Fruit fly (Drosophila melanogaster) whole organism, adult: ENCODE data around the gene CG2816.

Experiments used
- CG11617 ChIP-seq: fragments of 200-800 bp; sonication (Bioruptor generic); optimal IDR thresholded peaks from 2 replicates; lab custom pipeline; 2017; ENCODE audit warnings: mild to moderate bottlenecking, missing biosample characterization, missing genetic modification reagents, missing genetic modification characterization
- CG12768 ChIP-seq: fragments of 200-800 bp; sonication (Bioruptor generic); optimal IDR thresholded peaks from 2 replicates; lab custom pipeline; 2017; ENCODE audit warnings: missing biosample characterization, missing genetic modification characterization, mild to moderate bottlenecking, moderate library complexity, missing genetic modification reagents
- CG14711 ChIP-seq: fragments of 200-800 bp; sonication (Bioruptor generic); optimal IDR thresholded peaks from 2 replicates; lab custom pipeline; 2018; ENCODE audit warnings: missing biosample characterization, mild to moderate bottlenecking, missing genetic modification characterization, moderate library complexity
- CG1620 ChIP-seq: fragments of 200-800 bp; sonication (Bioruptor generic); optimal IDR thresholded peaks from 2 replicates; lab custom pipeline; 2016; ENCODE audit warnings: missing biosample characterization, missing genetic modification characterization
- CG33017 ChIP-seq: fragments of 200-800 bp; sonication (Bioruptor generic); optimal IDR thresholded peaks from 2 replicates; lab custom pipeline; 2018; ENCODE audit warnings: missing biosample characterization, mild to moderate bottlenecking, missing genetic modification characterization, moderate library complexity
- CG5204 ChIP-seq: fragments of 200-800 bp; sonication (Bioruptor generic); optimal IDR thresholded peaks from 2 replicates; lab custom pipeline; 2016; ENCODE audit warnings: missing biosample characterization, missing genetic modification characterization
- CG7045 ChIP-seq: fragments of 200-800 bp; sonication (Bioruptor generic); optimal IDR thresholded peaks from 2 replicates; lab custom pipeline; 2017; ENCODE audit warnings: missing biosample characterization, mild to moderate bottlenecking, missing genetic modification characterization
- CG7101 ChIP-seq: fragments of 200-800 bp; sonication (Bioruptor generic); optimal IDR thresholded peaks from 2 replicates; lab custom pipeline; 2018; ENCODE audit warnings: missing biosample characterization, mild to moderate bottlenecking, missing genetic modification characterization, moderate library complexity
- Clk ChIP-seq: fragments of 200-800 bp; sonication (Bioruptor generic); optimal IDR thresholded peaks from 2 replicates; lab custom pipeline; 2017; ENCODE audit warnings: missing biosample characterization, missing genetic modification characterization
- Crg-1 ChIP-seq: fragments of 200-800 bp; sonication (Bioruptor generic); optimal IDR thresholded peaks from 2 replicates; lab custom pipeline; 2016; ENCODE audit warnings: missing biosample characterization, missing genetic modification characterization
- Hr96 ChIP-seq: fragments of 200-800 bp; sonication (Bioruptor generic); optimal IDR thresholded peaks from 2 replicates; lab custom pipeline; 2016; ENCODE audit warnings: missing biosample characterization, missing genetic modification characterization
- Mnt ChIP-seq: fragments of 200-800 bp; sonication (Bioruptor generic); optimal IDR thresholded peaks from 2 replicates; lab custom pipeline; 2016; ENCODE audit warnings: missing biosample characterization, mild to moderate bottlenecking, missing genetic modification characterization
- bab1 ChIP-seq: fragments of 200-800 bp; sonication (Bioruptor generic); optimal IDR thresholded peaks from 3 replicates; lab custom pipeline; 2019; ENCODE audit warnings: missing biosample characterization, mild to moderate bottlenecking, missing genetic modification characterization, moderate library complexity
- cic ChIP-seq: fragments of 200-800 bp; sonication (Bioruptor generic); optimal IDR thresholded peaks from 2 replicates; lab custom pipeline; 2017; ENCODE audit warnings: missing biosample characterization, mild to moderate bottlenecking, missing genetic modification characterization, moderate library complexity
- cnc ChIP-seq, 2 experiments: fragments of >200 bp; optimal IDR thresholded peaks; 2 replicates each; lab custom pipeline; 2017
- kay ChIP-seq: fragments of 200-800 bp; sonication (Bioruptor generic); peaks from one replicate; lab custom pipeline; 2016; ENCODE audit warnings: missing biosample characterization, missing genetic modification characterization, borderline replicate concordance
- ovo ChIP-seq: fragments of 200-800 bp; sonication (Bioruptor generic); optimal IDR thresholded peaks from 2 replicates; lab custom pipeline; 2016; ENCODE audit warnings: missing biosample characterization, missing genetic modification characterization
- pad ChIP-seq: fragments of 200-800 bp; sonication (Bioruptor generic); optimal IDR thresholded peaks from 3 replicates; lab custom pipeline; 2017; ENCODE audit warnings: missing biosample characterization, missing genetic modification characterization, mild to moderate bottlenecking, moderate library complexity, missing genetic modification reagents
- tj ChIP-seq: fragments of 200-800 bp; sonication (Bioruptor generic); optimal IDR thresholded peaks from 3 replicates; lab custom pipeline; 2017; ENCODE audit warnings: missing biosample characterization, mild to moderate bottlenecking, missing genetic modification characterization, moderate library complexity
- toe ChIP-seq: fragments of 200-800 bp; sonication (Bioruptor generic); optimal IDR thresholded peaks from 2 replicates; lab custom pipeline; 2016; ENCODE audit warnings: missing biosample characterization, missing genetic modification characterization

The CG2816 gene

DNA sequence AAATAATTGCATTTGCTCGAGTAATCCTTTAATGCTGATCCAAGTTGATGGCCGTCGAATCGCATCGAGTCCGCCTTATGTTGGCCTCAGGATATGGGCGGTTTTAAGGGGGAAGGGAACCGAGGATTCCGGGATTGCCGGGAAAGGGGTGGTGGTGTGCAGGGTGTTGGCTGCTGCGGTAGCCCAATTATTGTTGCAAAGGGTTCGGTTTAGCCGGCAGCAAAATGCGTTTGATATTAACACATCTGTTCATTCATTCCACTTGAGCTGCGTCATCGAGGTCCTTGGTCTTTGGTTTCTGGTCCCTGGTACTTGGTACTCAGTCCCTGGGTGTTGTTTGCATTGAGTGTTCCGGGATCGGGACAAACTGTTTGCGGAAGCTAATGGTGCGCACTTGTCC lies 22.1 kb upstream of the CG2816 start:
- no peak for TF ChIP-seq CG5204 (GFP tag; lab: Kevin White, UChicago)
- TF ChIP-seq Crg-1 (GFP tag; lab: Kevin White, UChicago) = no peak
- no peak for TF ChIP-seq kay (GFP tag; lab: Kevin White, UChicago)
- TF ChIP-seq CG7101 = no peak
- TF ChIP-seq Clk (GFP tag; lab: Kevin White, UChicago) = no peak
- TF ChIP-seq ovo (GFP tag; lab: Kevin White, UChicago) = no peak
- TF ChIP-seq cnc (optimal IDR thresholded peaks at IDR 0.05; lab: Kevin White, UChicago) = no peak
- TF ChIP-seq tj (GFP tag; lab: Kevin White, UChicago) = no peak
- no peak for TF ChIP-seq Hr96 (GFP tag; lab: Kevin White, UChicago)
- TF ChIP-seq CG7045 (GFP tag; lab: Kevin White, UChicago) = no peak
- no peak for TF ChIP-seq CG12768 (GFP tag; lab: Kevin White, UChicago)
- no peak for TF ChIP-seq toe (GFP tag; lab: Kevin White, UChicago)
- TF ChIP-seq CG11617 (GFP tag; lab: Kevin White, UChicago) = no peak
- TF ChIP-seq pad (GFP tag; lab: Kevin White, UChicago) = no peak
- TF ChIP-seq CG33017 (tag; lab: Kevin White, UChicago) = no peak
- TF ChIP-seq cic (GFP tag; lab: Kevin White, UChicago) = no peak
- TF ChIP-seq CG14711 (tag; lab: Kevin White, UChicago) = no peak
- TF ChIP-seq bab1 (GFP tag; lab: Kevin White, UChicago) = no peak

DNA sequence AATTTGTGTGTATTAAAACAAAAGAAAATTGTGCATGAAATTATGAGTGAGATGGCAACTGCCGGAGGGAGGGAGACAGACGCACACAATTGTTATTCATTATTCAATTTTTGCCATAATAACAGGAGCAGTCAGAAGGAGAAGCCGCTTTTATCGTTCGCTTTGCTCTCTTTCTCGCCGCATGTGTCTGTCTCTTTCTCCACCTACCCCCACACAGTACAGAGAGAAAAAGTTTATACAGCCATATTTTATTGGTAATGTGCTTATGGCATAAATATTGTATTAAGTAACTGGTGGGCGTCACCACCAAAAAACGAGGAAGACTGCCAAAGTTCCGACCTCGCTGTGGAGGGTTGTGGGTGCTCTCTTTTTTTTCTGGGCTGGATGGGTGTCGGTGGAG lies 21.0 kb upstream of the CG2816 start:
- no peak for TF ChIP-seq Crg-1 (GFP tag; lab: Kevin White, UChicago)
- no peak for TF ChIP-seq CG12768 (GFP tag; lab: Kevin White, UChicago)
- TF ChIP-seq pad (GFP tag; lab: Kevin White, UChicago) = no peak
- TF ChIP-seq Hr96 (GFP tag; lab: Kevin White, UChicago) = no peak
- no peak for TF ChIP-seq CG7045 (GFP tag; lab: Kevin White, UChicago)
- TF ChIP-seq CG11617 (GFP tag; lab: Kevin White, UChicago) = no peak
- TF ChIP-seq tj (GFP tag; lab: Kevin White, UChicago) = no peak

DNA sequence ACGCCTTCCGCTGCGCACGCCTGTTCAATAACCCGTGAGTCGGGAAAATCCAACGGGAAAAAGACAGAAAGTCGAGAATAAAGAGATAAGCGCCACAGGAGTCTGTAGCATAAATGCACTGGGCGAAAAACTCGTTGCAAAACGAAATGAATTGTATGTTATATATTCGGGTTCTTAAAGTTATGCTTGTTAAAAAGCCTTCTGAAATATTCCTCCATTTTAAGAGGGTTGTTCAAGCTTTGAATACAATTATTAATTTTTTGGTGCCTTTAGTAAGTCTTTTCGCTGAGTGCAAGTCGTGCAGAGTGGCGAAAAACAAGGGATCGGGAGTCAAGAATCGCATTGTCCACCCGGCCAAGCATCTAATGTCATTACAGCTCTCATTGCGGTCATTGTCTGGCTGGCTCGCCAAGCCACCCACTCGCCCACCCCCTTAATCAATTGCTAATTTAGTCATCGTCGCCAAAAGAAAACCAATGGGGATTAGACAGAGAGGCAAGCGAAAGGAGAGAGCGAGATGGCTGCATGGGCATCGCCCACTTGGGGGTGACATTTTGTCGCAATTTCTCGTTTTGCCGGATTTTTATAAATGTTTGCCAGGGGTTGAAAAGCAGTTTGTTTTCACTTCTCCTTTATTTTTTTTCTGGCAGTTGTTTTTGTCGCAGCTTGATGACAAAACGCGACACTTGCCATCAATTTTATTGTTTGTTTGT lies 18.2 kb upstream of the CG2816 start:
- TF ChIP-seq Mnt (GFP tag; lab: Kevin White, UChicago) (no peak), CG7045 (GFP tag; lab: Kevin White, UChicago) (no peak), CG1620 (GFP tag; lab: Kevin White, UChicago) (no peak), pad (GFP tag; lab: Kevin White, UChicago) (no peak)

DNA sequence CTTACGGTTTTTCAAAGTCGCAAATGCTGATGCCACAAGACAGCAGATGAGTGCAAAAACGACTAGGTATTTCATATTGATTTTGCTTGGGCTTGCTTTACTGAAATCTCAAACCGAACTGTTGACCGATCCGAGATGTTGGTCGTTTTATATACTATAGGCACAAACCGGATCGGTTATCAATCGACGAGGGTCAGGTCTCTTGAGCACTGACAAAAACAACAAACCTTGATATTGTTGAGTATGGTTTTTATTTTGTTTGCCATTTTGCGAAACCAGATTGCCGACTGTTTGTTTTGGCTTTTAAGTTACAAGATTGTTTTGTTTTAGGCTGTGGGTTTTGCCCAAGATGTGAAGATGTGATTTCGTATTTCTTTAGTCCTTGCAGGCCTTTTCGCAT lies 11.0 kb upstream of the CG2816 start, which contains the start of gene CG16704:
Gene CG16704 (minus strand): TSS at position 122 of the 400 bp plus-strand sequence.
- no peak for TF ChIP-seq Hr96 (GFP tag; lab: Kevin White, UChicago)
- TF ChIP-seq ovo (GFP tag; lab: Kevin White, UChicago) = no peak
- TF ChIP-seq toe (GFP tag; lab: Kevin White, UChicago) = no peak
- no peak for TF ChIP-seq CG7101
- no peak for TF ChIP-seq Clk (GFP tag; lab: Kevin White, UChicago)
- TF ChIP-seq CG11617 (GFP tag; lab: Kevin White, UChicago) = no peak
- TF ChIP-seq cic (GFP tag; lab: Kevin White, UChicago) = no peak
- no peak for TF ChIP-seq tj (GFP tag; lab: Kevin White, UChicago)
- no peak for TF ChIP-seq kay (GFP tag; lab: Kevin White, UChicago)
- TF ChIP-seq CG33017 (tag; lab: Kevin White, UChicago) = no peak
- TF ChIP-seq pad (GFP tag; lab: Kevin White, UChicago) = no peak

DNA sequence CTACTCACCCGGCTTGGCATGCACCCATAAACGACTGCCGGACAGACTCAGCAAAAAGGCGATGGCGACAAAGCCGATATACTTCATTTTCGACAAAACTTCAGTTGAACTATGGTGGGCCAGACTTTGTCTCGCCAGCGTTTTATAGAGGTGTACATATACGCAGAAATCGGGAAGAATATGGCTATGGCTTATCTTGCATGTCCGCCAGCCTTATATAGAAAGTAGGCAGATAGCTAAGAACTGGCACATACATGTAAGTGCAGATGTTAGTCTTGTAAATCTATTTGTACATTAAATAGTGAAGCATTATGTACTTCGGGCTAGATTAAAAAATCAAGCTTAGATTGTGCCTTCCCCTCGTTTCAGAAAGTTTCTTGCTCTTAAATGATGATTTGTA lies 10.4 kb upstream of the CG2816 start, which contains the start of gene CG3513:
Gene CG3513 (minus strand): TSS at position 101 of the 400 bp plus-strand sequence.
- TF ChIP-seq Crg-1 (GFP tag; lab: Kevin White, UChicago) (no peak), CG12768 (GFP tag; lab: Kevin White, UChicago) (no peak)

DNA sequence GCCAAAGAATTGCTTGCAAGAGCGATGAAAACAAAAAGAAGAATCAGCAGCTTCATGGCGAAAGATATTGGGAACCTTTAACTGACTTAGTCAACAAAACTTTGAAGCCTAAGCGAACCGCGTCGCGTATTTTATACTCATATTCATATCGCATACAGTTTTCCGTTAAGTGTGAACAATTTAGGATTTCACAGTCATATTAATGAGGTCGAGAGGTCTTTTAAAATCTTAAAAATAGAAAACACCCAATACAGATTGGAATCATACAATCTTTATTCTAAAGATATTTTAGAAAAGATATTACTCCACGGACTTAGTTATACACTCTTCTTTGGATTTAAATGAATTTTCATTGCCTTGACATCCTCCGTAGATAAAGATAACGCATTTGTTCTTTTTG lies 9.7 kb upstream of the CG2816 start, which contains the start of gene Acp24A4:
Gene Acp24A4 (minus strand): TSS at position 101 of the 400 bp plus-strand sequence.
- no peak for TF ChIP-seq CG1620 (GFP tag; lab: Kevin White, UChicago)

dm6 chr2L:3694920-3695319 lies 8.5 kb upstream of the CG2816 start, which contains the start of gene CG43165:
Gene CG43165 (minus strand): TSS chr2L:3695020.
- TF ChIP-seq CG1620 (GFP tag; lab: Kevin White, UChicago) (no peak), CG5204 (GFP tag; lab: Kevin White, UChicago) (no peak), ovo (GFP tag; lab: Kevin White, UChicago) (no peak), CG11617 (GFP tag; lab: Kevin White, UChicago) (no peak), cic (GFP tag; lab: Kevin White, UChicago) (no peak), Crg-1 (GFP tag; lab: Kevin White, UChicago) (no peak), tj (GFP tag; lab: Kevin White, UChicago) (no peak), CG14711 (tag; lab: Kevin White, UChicago) (no peak), kay (GFP tag; lab: Kevin White, UChicago) (no peak), Mnt (GFP tag; lab: Kevin White, UChicago) (no peak), Hr96 (GFP tag; lab: Kevin White, UChicago) (no peak), CG7045 (GFP tag; lab: Kevin White, UChicago) (no peak), CG7101 (no peak), Clk (GFP tag; lab: Kevin White, UChicago) (no peak), toe (GFP tag; lab: Kevin White, UChicago) (no peak)
